Worm (Caenorhabditis elegans): ENCODE measurements around the gene W04G3.5.

The W04G3.5 gene

DNA sequence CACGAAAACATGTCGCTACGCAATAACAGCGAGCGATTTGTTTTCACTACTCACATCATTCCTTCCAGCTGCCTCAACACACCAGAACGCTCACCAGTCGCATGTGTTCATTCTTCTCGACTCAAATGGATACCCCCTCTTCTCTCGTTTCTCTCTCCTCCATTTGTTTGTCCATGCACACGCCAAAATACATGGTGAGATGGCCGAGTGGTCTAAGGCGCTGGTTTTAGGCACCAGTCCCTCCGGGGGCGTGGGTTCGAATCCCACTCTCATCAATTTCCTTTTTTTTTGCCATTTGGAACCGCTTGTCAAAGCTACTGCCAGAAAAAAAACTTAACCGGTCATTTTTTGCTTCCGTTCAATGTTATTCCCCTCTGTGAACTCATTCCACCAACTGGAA lies 22.0 kb downstream of the W04G3.5 start (continued):
- peak; percentile 71 for TF ChIP-seq pat-9 (tag; optimal IDR thresholded peaks at IDR 0.05)
- TF ChIP-seq dve-1 (tag; optimal IDR thresholded peaks at IDR 0.05), result peak; percentile 65
- TF ChIP-seq odd-2 (tag; optimal IDR thresholded peaks at IDR 0.05), result no peak
- TF ChIP-seq ceh-18 (tag; optimal IDR thresholded peaks at IDR 0.05), result peak; percentile 76
- peak; percentile 66 for TF ChIP-seq ztf-16 (tag; optimal IDR thresholded peaks at IDR 0.05)
- TF ChIP-seq K09A11.1 (tag; optimal IDR thresholded peaks at IDR 0.05; ENCODE audit: insufficient read depth), result peak; percentile 34
- no peak for TF ChIP-seq pax-1 (tag; optimal IDR thresholded peaks at IDR 0.05)
- no peak for TF ChIP-seq gmeb-2 (tag; optimal IDR thresholded peaks at IDR 0.05)
- TF ChIP-seq ceh-14 (tag; optimal IDR thresholded peaks at IDR 0.05), result peak; percentile 37
- peak; percentile 59 for TF ChIP-seq F13H6.1 (tag; optimal IDR thresholded peaks at IDR 0.05)
- peak; percentile 73 for TF ChIP-seq ttx-3 (tag; optimal IDR thresholded peaks at IDR 0.05)
- peak; percentile 71 for TF ChIP-seq nhr-232 (tag; optimal IDR thresholded peaks at IDR 0.05)
- peak; percentile 19 for TF ChIP-seq Y22D7AL.16 (tag; optimal IDR thresholded peaks at IDR 0.05)
- peak; percentile 83 for TF ChIP-seq elt-2 (tag; optimal IDR thresholded peaks at IDR 0.05)
- peak; percentile 40 for TF ChIP-seq mec-3 (tag; optimal IDR thresholded peaks at IDR 0.05; ENCODE audit: borderline replicate concordance)
- peak; percentile 77 for TF ChIP-seq ceh-6 (GFP tag; optimal IDR thresholded peaks at IDR 0.05)
- TF ChIP-seq ceh-48 (tag; optimal IDR thresholded peaks at IDR 0.05), result peak; percentile 62
- TF ChIP-seq ceh-2 (tag; optimal IDR thresholded peaks at IDR 0.05), result peak; percentile 68
- TF ChIP-seq tbx-7 (tag; optimal IDR thresholded peaks at IDR 0.05), result peak; percentile 8
- TF ChIP-seq syd-9 (tag; optimal IDR thresholded peaks at IDR 0.05), result peak; percentile 59
- TF ChIP-seq pha-4 (tag; optimal IDR thresholded peaks at IDR 0.05), result no peak
- peak; percentile 26 for TF ChIP-seq npax-4 (tag; optimal IDR thresholded peaks at IDR 0.05)
- peak; percentile 63; the same call in 1 of the 2 replicates for TF ChIP-seq ceh-45 (GFP tag; IDR thresholded peaks at IDR 0.05)
- peak; percentile 71 for TF ChIP-seq madf-2 (tag; optimal IDR thresholded peaks at IDR 0.05)
- TF ChIP-seq ceh-9 (tag; optimal IDR thresholded peaks at IDR 0.05), result no peak
- no peak for TF ChIP-seq pag-3 (tag; optimal IDR thresholded peaks at IDR 0.05; ENCODE audit: borderline replicate concordance)
- no peak for TF ChIP-seq ceh-30 (tag; optimal IDR thresholded peaks at IDR 0.05)

DNA sequence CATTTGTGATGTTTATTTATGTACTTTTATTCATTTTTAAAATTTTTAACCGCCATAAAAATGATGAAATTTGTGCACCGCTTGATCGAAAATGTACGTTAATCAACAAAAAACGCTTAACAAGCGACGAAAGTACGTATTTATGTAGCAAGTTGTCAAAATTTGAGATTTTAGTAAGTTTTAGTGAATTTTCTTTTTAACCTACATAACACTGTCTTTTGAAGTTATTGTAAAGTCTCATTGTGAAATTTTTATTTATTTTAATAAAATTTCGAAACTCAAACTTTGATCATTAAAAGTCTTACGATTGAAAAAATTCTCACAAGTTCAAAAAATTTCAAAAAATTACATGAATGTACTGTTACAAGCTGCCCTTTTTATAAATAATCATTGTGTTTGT lies 23.9 kb downstream of the W04G3.5 start:
- no peak for TF ChIP-seq ceh-6 (GFP tag; optimal IDR thresholded peaks at IDR 0.05)

DNA sequence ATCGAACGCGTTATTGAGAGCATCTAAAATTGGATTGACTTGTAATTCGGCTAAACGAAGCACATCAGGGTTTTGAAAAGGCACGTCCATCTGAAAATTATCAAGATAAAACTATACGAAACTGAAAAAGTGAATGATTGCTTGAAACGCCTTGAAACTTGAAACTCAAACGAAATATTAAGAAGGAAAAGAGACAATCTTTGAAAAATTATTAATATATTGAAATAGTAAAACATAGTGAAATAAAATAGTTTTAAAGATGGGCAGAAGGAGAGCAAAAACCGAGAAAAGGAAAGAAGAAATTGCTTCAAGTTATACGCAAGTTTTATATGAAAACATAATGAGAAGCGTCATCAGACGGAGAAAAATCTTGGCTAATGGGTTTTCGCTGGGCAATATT lies 24.6 kb downstream of the W04G3.5 start, which contains the start of gene W02H3.3:
W02H3.3 (minus strand) TSS at position 101 of the 400 bp plus-strand sequence.
- TF ChIP-seq lin-11 (tag; optimal IDR thresholded peaks at IDR 0.05) (no peak), mec-3 (tag; optimal IDR thresholded peaks at IDR 0.05; ENCODE audit: borderline replicate concordance) (no peak), pag-3 (tag; optimal IDR thresholded peaks at IDR 0.05; ENCODE audit: borderline replicate concordance) (no peak), Y22D7AL.16 (tag; optimal IDR thresholded peaks at IDR 0.05) (no peak), hlh-6 (tag; optimal IDR thresholded peaks at IDR 0.05) (no peak), ceh-9 (tag; optimal IDR thresholded peaks at IDR 0.05) (no peak), che-1 (tag; optimal IDR thresholded peaks at IDR 0.05) (no peak), ceh-22 (tag; optimal IDR thresholded peaks at IDR 0.05) (no peak), zip-5 (tag; optimal IDR thresholded peaks at IDR 0.05) (no peak), eyg-1 (tag; optimal IDR thresholded peaks at IDR 0.05) (no peak), ceh-24 (tag; optimal IDR thresholded peaks at IDR 0.05) (no peak), sox-2 (GFP tag; IDR thresholded peaks at IDR 0.05) (no peak), ceh-19 (GFP tag; optimal IDR thresholded peaks at IDR 0.05) (no peak), ceh-30 (tag; optimal IDR thresholded peaks at IDR 0.05) (no peak), ceh-31 (tag; optimal IDR thresholded peaks at IDR 0.05) (no peak), T23F11.4 (GFP tag; optimal IDR thresholded peaks at IDR 0.05) (no peak), F13H6.1 (tag; optimal IDR thresholded peaks at IDR 0.05) (no peak)

DNA sequence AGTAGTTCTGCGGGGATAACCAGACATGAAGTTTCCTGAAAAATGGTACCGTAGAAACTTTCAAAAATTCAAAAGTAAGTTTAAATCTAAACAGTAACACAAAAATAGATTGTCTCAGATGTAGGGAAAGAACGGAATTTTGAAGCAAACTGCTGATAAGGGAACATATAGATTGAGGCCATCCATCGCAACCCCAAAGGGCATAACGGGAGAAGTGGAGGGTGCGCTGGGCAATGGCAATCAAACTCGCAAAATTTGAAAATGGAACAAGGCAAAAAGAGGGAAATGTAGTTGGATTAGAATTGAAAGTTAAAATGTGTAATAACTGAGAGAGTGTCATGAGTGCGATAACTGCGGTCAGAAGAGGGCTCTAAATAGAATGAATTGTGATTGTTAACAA lies 29.7 kb downstream of the W04G3.5 start:
- TF ChIP-seq ceh-19 (GFP tag; optimal IDR thresholded peaks at IDR 0.05) (no peak), unc-55 (GFP tag; optimal IDR thresholded peaks at IDR 0.05) (no peak), ceh-14 (tag; optimal IDR thresholded peaks at IDR 0.05) (no peak), nhr-232 (tag; optimal IDR thresholded peaks at IDR 0.05) (no peak), nhr-11 (tag; optimal IDR thresholded peaks at IDR 0.05) (no peak), eyg-1 (tag; optimal IDR thresholded peaks at IDR 0.05) (no peak), unc-42 (tag; optimal IDR thresholded peaks at IDR 0.05) (no peak), ceh-24 (tag; optimal IDR thresholded peaks at IDR 0.05) (no peak), pqm-1 (tag; optimal IDR thresholded peaks at IDR 0.05) (no peak), hlh-6 (tag; optimal IDR thresholded peaks at IDR 0.05) (no peak), hlh-13 (GFP tag; optimal IDR thresholded peaks at IDR 0.05) (no peak), lin-11 (tag; optimal IDR thresholded peaks at IDR 0.05) (no peak), ceh-6 (GFP tag; optimal IDR thresholded peaks at IDR 0.05) (no peak), Y22D7AL.16 (tag; optimal IDR thresholded peaks at IDR 0.05) (no peak), ceh-48 (tag; optimal IDR thresholded peaks at IDR 0.05) (no peak), hlh-8 (tag; optimal IDR thresholded peaks at IDR 0.05) (no peak), C08G9.2 (tag; optimal IDR thresholded peaks at IDR 0.05) (no peak), odd-2 (tag; optimal IDR thresholded peaks at IDR 0.05) (no peak), hlh-30 (tag; optimal IDR thresholded peaks at IDR 0.05; ENCODE audit: insufficient read depth) (no peak)

Measured in whole organism, late embryonic.